Fruit fly (Drosophila melanogaster): Measurements from ENCODE around the gene CG15536.

CG15536 gene

dm6 chr3R:30424993-30425392 lies at the start of gene CG15536:
Gene CG15536 (minus strand): TSS chr3R:30425162.
- no peak for TF ChIP-seq psq (optimal IDR thresholded peaks at IDR 0.05)
- TF ChIP-seq ttk (optimal IDR thresholded peaks at IDR 0.05) = no peak
- TF ChIP-seq h (optimal IDR thresholded peaks at IDR 0.05) = no peak
- TF ChIP-seq Myc (optimal IDR thresholded peaks at IDR 0.05) = no peak
- no peak for TF ChIP-seq Sin3A (optimal IDR thresholded peaks at IDR 0.05)
- no peak for TF ChIP-seq insv (optimal IDR thresholded peaks at IDR 0.05)

dm6 chr3R:30472331-30472730 lies 47.4 kb upstream of the CG15536 start:
- TF ChIP-seq psq (optimal IDR thresholded peaks at IDR 0.05) (no peak), insv (optimal IDR thresholded peaks at IDR 0.05) (no peak), ttk (optimal IDR thresholded peaks at IDR 0.05) (no peak), Sin3A (optimal IDR thresholded peaks at IDR 0.05) (no peak), h (optimal IDR thresholded peaks at IDR 0.05) (no peak), Myc (optimal IDR thresholded peaks at IDR 0.05) (no peak)

- no peak for TF ChIP-seq insv (optimal IDR thresholded peaks at IDR 0.05)
- TF ChIP-seq psq (optimal IDR thresholded peaks at IDR 0.05) = no peak
- no peak for TF ChIP-seq h (optimal IDR thresholded peaks at IDR 0.05)
- TF ChIP-seq Sin3A (optimal IDR thresholded peaks at IDR 0.05) = no peak
- no peak for TF ChIP-seq Myc (optimal IDR thresholded peaks at IDR 0.05)
- no peak for TF ChIP-seq ttk (optimal IDR thresholded peaks at IDR 0.05)
Observed at dm6 chr3R:30470690-30471089, 45.7 kb upstream of the CG15536 start.

- TF ChIP-seq Myc (optimal IDR thresholded peaks at IDR 0.05) = no peak
- no peak for TF ChIP-seq insv (optimal IDR thresholded peaks at IDR 0.05)
- TF ChIP-seq h (optimal IDR thresholded peaks at IDR 0.05) = no peak
- TF ChIP-seq Sin3A (optimal IDR thresholded peaks at IDR 0.05) = no peak
- TF ChIP-seq ttk (optimal IDR thresholded peaks at IDR 0.05) = no peak
- TF ChIP-seq psq (optimal IDR thresholded peaks at IDR 0.05) = no peak
Observed at dm6 chr3R:30467062-30467461, 42.1 kb upstream of the CG15536 start.

dm6 chr3R:30466515-30466914 lies 41.6 kb upstream of the CG15536 start:
- no peak for TF ChIP-seq psq (optimal IDR thresholded peaks at IDR 0.05)
- no peak for TF ChIP-seq Sin3A (optimal IDR thresholded peaks at IDR 0.05)
- TF ChIP-seq ttk (optimal IDR thresholded peaks at IDR 0.05) = no peak
- no peak for TF ChIP-seq insv (optimal IDR thresholded peaks at IDR 0.05)
- TF ChIP-seq h (optimal IDR thresholded peaks at IDR 0.05) = no peak
- TF ChIP-seq Myc (optimal IDR thresholded peaks at IDR 0.05) = no peak

- TF ChIP-seq Myc (optimal IDR thresholded peaks at IDR 0.05) = no peak
Observed at dm6 chr3R:30465775-30466494, 41.0 kb upstream of the CG15536 start, which contains the start of gene PH4alphaEFB. Gene PH4alphaEFB (plus strand): TSS chr3R:30466050.

- TF ChIP-seq insv (optimal IDR thresholded peaks at IDR 0.05) = no peak
- TF ChIP-seq ttk (optimal IDR thresholded peaks at IDR 0.05) = no peak
Observed at dm6 chr3R:30464244-30464643, 39.3 kb upstream of the CG15536 start.

dm6 chr3R:30461608-30462243 lies 36.8 kb upstream of the CG15536 start:
- TF ChIP-seq Myc (optimal IDR thresholded peaks at IDR 0.05) = no peak
- no peak for TF ChIP-seq h (optimal IDR thresholded peaks at IDR 0.05)
- TF ChIP-seq insv (optimal IDR thresholded peaks at IDR 0.05) = no peak
- no peak for TF ChIP-seq psq (optimal IDR thresholded peaks at IDR 0.05)
- TF ChIP-seq ttk (optimal IDR thresholded peaks at IDR 0.05) = no peak
- no peak for TF ChIP-seq Sin3A (optimal IDR thresholded peaks at IDR 0.05)

dm6 chr3R:30460187-30460586 lies 35.2 kb upstream of the CG15536 start:
- no peak for TF ChIP-seq insv (optimal IDR thresholded peaks at IDR 0.05)
- TF ChIP-seq psq (optimal IDR thresholded peaks at IDR 0.05) = no peak
- no peak for TF ChIP-seq ttk (optimal IDR thresholded peaks at IDR 0.05)
- no peak for TF ChIP-seq Sin3A (optimal IDR thresholded peaks at IDR 0.05)
- no peak for TF ChIP-seq Myc (optimal IDR thresholded peaks at IDR 0.05)
- TF ChIP-seq h (optimal IDR thresholded peaks at IDR 0.05) = no peak

- TF ChIP-seq h (optimal IDR thresholded peaks at IDR 0.05) = no peak
- TF ChIP-seq insv (optimal IDR thresholded peaks at IDR 0.05) = no peak
- no peak for TF ChIP-seq psq (optimal IDR thresholded peaks at IDR 0.05)
- TF ChIP-seq ttk (optimal IDR thresholded peaks at IDR 0.05) = no peak
- TF ChIP-seq Sin3A (optimal IDR thresholded peaks at IDR 0.05) = no peak
- no peak for TF ChIP-seq Myc (optimal IDR thresholded peaks at IDR 0.05)
Observed at dm6 chr3R:30459066-30459935, 34.3 kb upstream of the CG15536 start, which contains the start of the genes CG2224 and CDase. Gene CG2224 (minus strand): TSS chr3R:30459300. Gene CDase (plus strand): TSS chr3R:30459521.

- TF ChIP-seq psq (optimal IDR thresholded peaks at IDR 0.05) (no peak), ttk (optimal IDR thresholded peaks at IDR 0.05) (no peak), Myc (optimal IDR thresholded peaks at IDR 0.05) (no peak), Sin3A (optimal IDR thresholded peaks at IDR 0.05) (no peak), insv (optimal IDR thresholded peaks at IDR 0.05) (no peak), h (optimal IDR thresholded peaks at IDR 0.05) (no peak)
Observed at dm6 chr3R:30455817-30456544, 31.0 kb upstream of the CG15536 start, which contains the start of gene aralar1. Gene aralar1 (minus strand): TSS chr3R:30455867.
